Worm (Caenorhabditis elegans) whole organism, midembryonic: Measurements from ENCODE around the gene W01G7.4.

ENCODE experiments used
- T22C8.4 ChIP-seq: fragments of 200-800 bp; sonication (Bioruptor generic); IDR thresholded peaks from 2 replicates; pipeline ENCODE4 v1.3.6; 2022; ENCODE audit warnings: missing genetic modification characterization, missing compliant biosample characterization
- flt-1 ChIP-seq: fragments of 200-800 bp; sonication (Bioruptor generic); IDR thresholded peaks from 2 replicates; pipeline ENCODE4 v1.3.6; 2022; ENCODE audit warnings: missing genetic modification characterization, missing compliant biosample characterization
- ref-1 ChIP-seq: fragments of 200-800 bp; sonication (Bioruptor generic); conservative IDR thresholded peaks from 2 replicates; pipeline ENCODE4 v1.3.6; 2022; ENCODE audit warnings: missing genetic modification reagents, missing genetic modification characterization, missing compliant biosample characterization
- ztf-23 ChIP-seq: fragments of 200-800 bp; sonication (Bioruptor generic); IDR thresholded peaks from 2 replicates; pipeline ENCODE4 v1.3.6; 2022; ENCODE audit warnings: missing genetic modification reagents, missing genetic modification characterization, missing compliant biosample characterization

- TF ChIP-seq flt-1 (0 out of 2 replicates have a peak, but pooled peaks have one; percentile 48), ref-1 (GFP tag; lab: Robert Waterston, UW) (no peak), T22C8.4 (GFP tag; lab: Robert Waterston, UW) (no peak), ztf-23 (GFP tag; lab: Robert Waterston, UW) (no peak)
Observed at ce11 chrII:14038331-14038730, 22.2 kb upstream of the W01G7.4 start.
